Fruit fly (Drosophila melanogaster) Kc167 (cell line): ENCODE results near the gene CG42758.

ENCODE experiments used
- Myc ChIP-seq: fragments of >200 bp; optimal IDR thresholded peaks from 2 replicates; lab custom pipeline; 2017; ENCODE audit warnings: missing external identifiers
- Sin3A ChIP-seq: fragments of >200 bp; optimal IDR thresholded peaks from 2 replicates; lab custom pipeline; 2018; ENCODE audit warnings: missing external identifiers
- h ChIP-seq: fragments of >200 bp; optimal IDR thresholded peaks from 3 replicates; lab custom pipeline; 2018; ENCODE audit warnings: missing external identifiers
- insv ChIP-seq: fragments of >200 bp; optimal IDR thresholded peaks from 3 replicates; lab custom pipeline; 2018; ENCODE audit warnings: missing external identifiers
- psq ChIP-seq: fragments of >200 bp; optimal IDR thresholded peaks from 2 replicates; lab custom pipeline; 2017; ENCODE audit warnings: missing external identifiers
- ttk ChIP-seq: sonication (Bioruptor generic); optimal IDR thresholded peaks from 2 replicates; lab custom pipeline; 2017; ENCODE audit warnings: missing external identifiers

CG42758 gene

dm6 chr3L:14605291-14605690, 38.1 kb downstream of the CG42758 start:
- TF ChIP-seq Sin3A (lab: Kevin White, UChicago) (no peak), ttk (lab: Kevin White, UChicago) (no peak), h (no peak), insv (lab: Kevin White, UChicago) (no peak), psq (lab: Kevin White, UChicago) (no peak), Myc (lab: Kevin White, UChicago) (no peak)

- no peak for TF ChIP-seq h
- no peak for TF ChIP-seq psq (lab: Kevin White, UChicago)
- TF ChIP-seq ttk (lab: Kevin White, UChicago): no peak
- TF ChIP-seq insv (lab: Kevin White, UChicago): no peak
- TF ChIP-seq Myc (lab: Kevin White, UChicago): no peak
- TF ChIP-seq Sin3A (lab: Kevin White, UChicago): no peak
Observed at dm6 chr3L:14607620-14608019, 40.4 kb downstream of the CG42758 start.

DNA sequence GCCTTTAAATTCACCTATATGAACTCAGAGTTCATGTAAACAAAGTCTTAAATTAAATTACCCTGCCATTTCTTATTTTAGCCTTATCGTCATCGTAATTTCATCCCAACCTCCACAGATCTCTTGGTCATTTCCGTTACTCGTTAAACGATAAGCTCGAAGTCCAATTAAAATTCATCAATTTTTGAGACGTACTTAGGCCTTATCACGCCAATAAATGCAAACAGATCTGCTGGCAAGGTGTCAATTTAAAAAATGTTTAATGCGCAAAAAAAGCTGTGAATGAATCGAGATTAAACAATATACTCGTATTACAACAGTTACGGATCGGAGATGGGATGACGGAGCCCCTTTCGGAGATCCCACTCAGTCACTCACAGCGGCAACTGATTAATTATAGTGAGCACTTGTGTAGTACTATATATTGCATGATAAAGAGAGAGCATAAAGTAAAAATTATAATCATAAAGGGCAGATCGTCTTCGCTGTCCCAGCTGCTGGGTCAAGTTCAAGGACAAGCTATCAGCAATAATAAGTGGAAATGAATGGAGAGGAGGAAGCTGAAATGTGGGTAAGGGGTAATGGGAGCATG, 42.0 kb downstream of the CG42758 start:
- TF ChIP-seq h (no peak), insv (lab: Kevin White, UChicago) (no peak), Sin3A (lab: Kevin White, UChicago) (no peak), psq (lab: Kevin White, UChicago) (no peak), ttk (lab: Kevin White, UChicago) (no peak), Myc (lab: Kevin White, UChicago) (no peak)

dm6 chr3L:14610458-14610857, 43.2 kb downstream of the CG42758 start:
- TF ChIP-seq Myc (lab: Kevin White, UChicago) (no peak), h (no peak), psq (lab: Kevin White, UChicago) (no peak), Sin3A (lab: Kevin White, UChicago) (no peak), insv (lab: Kevin White, UChicago) (no peak), ttk (lab: Kevin White, UChicago) (no peak)

DNA sequence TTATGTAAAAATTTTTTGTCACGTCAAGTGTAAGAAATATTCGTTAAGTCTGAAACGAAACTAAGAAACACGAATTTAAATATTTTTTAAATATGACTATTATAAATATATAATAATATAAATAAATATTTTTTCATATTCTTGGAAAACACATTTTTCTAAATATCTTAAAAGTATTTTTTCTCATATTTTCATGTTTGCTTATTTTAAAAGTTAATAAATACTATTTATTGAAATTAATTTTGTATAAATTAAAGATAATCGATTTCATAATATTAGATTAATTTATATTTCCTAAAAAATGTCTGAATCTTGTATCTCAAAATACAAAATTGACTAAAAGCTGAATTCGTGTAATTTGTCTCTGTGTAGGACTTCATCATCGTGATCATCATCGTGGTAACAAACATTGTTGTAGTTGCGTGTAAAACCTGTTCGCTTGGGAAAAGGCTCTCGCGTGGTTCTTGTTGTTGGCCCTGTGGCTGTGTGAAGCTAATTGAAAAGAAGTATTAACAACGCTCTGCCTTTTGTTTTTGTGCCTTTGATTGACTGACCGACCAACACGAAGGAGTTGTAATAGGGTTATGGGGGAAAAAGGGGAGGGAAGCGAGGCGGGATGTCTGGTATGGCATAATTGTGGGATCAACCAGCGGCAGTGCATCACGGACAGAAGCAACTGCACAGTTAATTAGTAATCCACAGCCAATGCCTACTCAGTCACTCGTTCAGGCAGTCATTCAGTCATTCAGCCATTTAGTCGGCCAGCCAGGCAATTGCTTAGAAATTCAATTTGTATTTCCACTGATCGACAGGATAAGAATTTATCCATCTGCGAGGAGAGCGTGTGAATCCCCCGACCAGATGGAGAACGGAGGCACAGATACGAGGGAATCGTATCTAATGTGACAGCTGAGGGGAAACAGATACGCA, 44.4 kb downstream of the CG42758 start:
- TF ChIP-seq insv (lab: Kevin White, UChicago) (no peak), Sin3A (lab: Kevin White, UChicago) (no peak), psq (lab: Kevin White, UChicago) (no peak), ttk (lab: Kevin White, UChicago) (no peak), h (no peak), Myc (lab: Kevin White, UChicago) (no peak)

- TF ChIP-seq h (no peak), psq (lab: Kevin White, UChicago) (no peak), Sin3A (lab: Kevin White, UChicago) (no peak), ttk (lab: Kevin White, UChicago) (no peak), insv (lab: Kevin White, UChicago) (no peak), Myc (lab: Kevin White, UChicago) (no peak)
Observed at dm6 chr3L:14612945-14613791, 45.9 kb downstream of the CG42758 start.

DNA sequence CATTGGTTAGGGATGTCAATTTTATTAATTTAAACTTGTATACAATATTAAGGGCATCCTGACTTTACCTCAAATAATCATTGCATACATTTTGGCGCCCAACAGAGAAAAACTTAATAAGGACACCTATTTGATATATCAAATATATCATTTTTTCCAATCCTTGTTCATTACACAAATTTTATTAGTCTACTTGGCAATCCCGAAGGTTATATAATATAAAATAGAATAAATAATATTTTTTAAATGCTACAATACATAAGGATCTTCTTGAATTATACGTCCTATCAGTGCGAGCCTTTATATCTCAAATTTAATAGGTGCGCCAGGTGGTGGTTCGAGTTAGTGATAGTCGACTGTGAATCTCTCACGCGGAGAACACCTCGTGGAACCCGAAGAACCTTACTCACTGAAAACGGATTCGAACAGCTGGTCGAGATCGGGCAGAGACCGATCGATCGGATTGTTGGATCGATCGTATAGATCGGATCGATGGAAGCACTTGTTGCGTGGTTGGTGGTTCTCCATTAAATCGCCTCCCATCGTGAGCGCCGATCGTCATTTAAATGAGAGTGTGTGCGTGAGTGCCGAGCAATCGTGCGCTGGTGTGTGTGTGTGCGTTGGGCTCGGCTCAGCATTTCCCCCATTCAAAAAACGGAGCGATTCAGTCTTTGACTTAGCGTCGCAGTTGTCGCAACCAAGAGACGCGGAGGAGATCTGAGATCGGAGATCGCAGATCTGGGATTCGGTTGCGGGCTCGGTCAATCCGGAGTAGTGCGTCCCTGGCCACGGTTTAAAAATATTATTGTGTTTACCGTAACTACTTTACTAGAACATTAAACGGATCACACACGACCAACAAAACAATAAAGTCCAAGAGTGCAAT, 46.8 kb downstream of the CG42758 start, which contains the start of gene shd:
shd (plus strand) TSS at position 667 of the 886 bp plus-strand sequence.
- TF ChIP-seq Myc (lab: Kevin White, UChicago) (no peak), insv (lab: Kevin White, UChicago) (no peak), h (no peak), psq (lab: Kevin White, UChicago) (no peak), Sin3A (lab: Kevin White, UChicago) (no peak), ttk (lab: Kevin White, UChicago) (no peak)

dm6 chr3L:14615187-14615586, 47.9 kb downstream of the CG42758 start:
- TF ChIP-seq insv (lab: Kevin White, UChicago): no peak
- TF ChIP-seq h: no peak
- TF ChIP-seq ttk (lab: Kevin White, UChicago): no peak

DNA sequence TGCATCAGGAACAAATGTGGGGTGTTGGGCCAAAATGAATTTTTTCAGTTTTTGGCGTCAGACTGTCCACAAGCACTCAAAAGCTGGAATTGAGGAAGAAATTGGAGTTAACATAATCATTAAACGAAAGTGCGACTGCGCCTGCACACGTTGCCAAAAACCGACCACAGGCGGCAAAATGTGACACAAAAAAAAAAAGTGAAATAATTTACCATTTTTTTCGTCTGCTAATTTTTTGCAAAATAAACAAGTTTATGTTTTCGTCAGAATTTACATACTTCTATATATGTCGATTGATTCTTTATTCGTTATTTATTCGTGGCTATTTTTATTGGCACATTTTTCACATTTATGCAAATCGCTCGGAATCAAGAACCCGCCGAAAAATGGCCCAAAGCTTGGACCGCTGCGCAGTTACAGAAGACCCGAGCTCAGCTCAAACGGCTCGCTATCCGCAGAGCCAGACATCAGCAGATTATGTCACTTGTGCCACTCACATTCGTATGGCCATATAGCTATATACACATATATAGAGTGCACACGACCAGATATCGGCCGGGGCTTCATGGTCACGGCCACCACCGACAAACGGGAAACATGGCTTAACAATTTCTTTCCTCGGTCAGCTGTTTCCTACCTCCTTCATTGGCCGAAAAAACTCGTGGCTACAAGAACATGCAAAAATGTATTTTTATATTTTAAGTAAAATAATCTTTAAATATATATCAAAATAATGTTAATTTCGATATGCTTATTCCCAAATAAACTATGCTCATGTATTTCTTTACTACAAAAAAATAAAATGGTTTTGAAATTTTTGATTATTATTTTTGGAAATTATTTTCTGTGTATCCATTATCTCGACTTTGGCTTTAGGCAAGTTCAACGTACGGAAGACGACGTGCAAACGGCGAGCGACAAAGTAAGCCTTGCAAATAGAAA, 49.1 kb downstream of the CG42758 start:
- no peak for TF ChIP-seq psq (lab: Kevin White, UChicago)
